Fruit fly (Drosophila melanogaster) whole organism, adult: ENCODE results near the gene Vps60.

Experiments
- CG11617 ChIP-seq: fragments of 200-800 bp; sonication (Bioruptor generic); optimal IDR thresholded peaks from 2 replicates; lab custom pipeline; 2017; ENCODE audit warnings: mild to moderate bottlenecking, missing biosample characterization, missing genetic modification reagents, missing genetic modification characterization
- CG12768 ChIP-seq: fragments of 200-800 bp; sonication (Bioruptor generic); optimal IDR thresholded peaks from 2 replicates; lab custom pipeline; 2017; ENCODE audit warnings: missing biosample characterization, missing genetic modification characterization, mild to moderate bottlenecking, moderate library complexity, missing genetic modification reagents
- CG14711 ChIP-seq: fragments of 200-800 bp; sonication (Bioruptor generic); optimal IDR thresholded peaks from 2 replicates; lab custom pipeline; 2018; ENCODE audit warnings: missing biosample characterization, mild to moderate bottlenecking, missing genetic modification characterization, moderate library complexity
- CG1620 ChIP-seq: fragments of 200-800 bp; sonication (Bioruptor generic); optimal IDR thresholded peaks from 2 replicates; lab custom pipeline; 2016; ENCODE audit warnings: missing biosample characterization, missing genetic modification characterization
- CG33017 ChIP-seq: fragments of 200-800 bp; sonication (Bioruptor generic); optimal IDR thresholded peaks from 2 replicates; lab custom pipeline; 2018; ENCODE audit warnings: missing biosample characterization, mild to moderate bottlenecking, missing genetic modification characterization, moderate library complexity
- CG5204 ChIP-seq: fragments of 200-800 bp; sonication (Bioruptor generic); optimal IDR thresholded peaks from 2 replicates; lab custom pipeline; 2016; ENCODE audit warnings: missing biosample characterization, missing genetic modification characterization
- CG7045 ChIP-seq: fragments of 200-800 bp; sonication (Bioruptor generic); optimal IDR thresholded peaks from 2 replicates; lab custom pipeline; 2017; ENCODE audit warnings: missing biosample characterization, mild to moderate bottlenecking, missing genetic modification characterization
- CG7101 ChIP-seq: fragments of 200-800 bp; sonication (Bioruptor generic); optimal IDR thresholded peaks from 2 replicates; lab custom pipeline; 2018; ENCODE audit warnings: missing biosample characterization, mild to moderate bottlenecking, missing genetic modification characterization, moderate library complexity
- Clk ChIP-seq: fragments of 200-800 bp; sonication (Bioruptor generic); optimal IDR thresholded peaks from 2 replicates; lab custom pipeline; 2017; ENCODE audit warnings: missing biosample characterization, missing genetic modification characterization
- Crg-1 ChIP-seq: fragments of 200-800 bp; sonication (Bioruptor generic); optimal IDR thresholded peaks from 2 replicates; lab custom pipeline; 2016; ENCODE audit warnings: missing biosample characterization, missing genetic modification characterization
- Hr96 ChIP-seq: fragments of 200-800 bp; sonication (Bioruptor generic); optimal IDR thresholded peaks from 2 replicates; lab custom pipeline; 2016; ENCODE audit warnings: missing biosample characterization, missing genetic modification characterization
- Mnt ChIP-seq: fragments of 200-800 bp; sonication (Bioruptor generic); optimal IDR thresholded peaks from 2 replicates; lab custom pipeline; 2016; ENCODE audit warnings: missing biosample characterization, mild to moderate bottlenecking, missing genetic modification characterization
- bab1 ChIP-seq: fragments of 200-800 bp; sonication (Bioruptor generic); optimal IDR thresholded peaks from 3 replicates; lab custom pipeline; 2019; ENCODE audit warnings: missing biosample characterization, mild to moderate bottlenecking, missing genetic modification characterization, moderate library complexity
- cic ChIP-seq: fragments of 200-800 bp; sonication (Bioruptor generic); optimal IDR thresholded peaks from 2 replicates; lab custom pipeline; 2017; ENCODE audit warnings: missing biosample characterization, mild to moderate bottlenecking, missing genetic modification characterization, moderate library complexity
- cnc ChIP-seq, 2 experiments: fragments of >200 bp; optimal IDR thresholded peaks; 2 replicates each; lab custom pipeline; 2017
- kay ChIP-seq: fragments of 200-800 bp; sonication (Bioruptor generic); peaks from one replicate; lab custom pipeline; 2016; ENCODE audit warnings: missing biosample characterization, missing genetic modification characterization, borderline replicate concordance
- ovo ChIP-seq: fragments of 200-800 bp; sonication (Bioruptor generic); optimal IDR thresholded peaks from 2 replicates; lab custom pipeline; 2016; ENCODE audit warnings: missing biosample characterization, missing genetic modification characterization
- pad ChIP-seq: fragments of 200-800 bp; sonication (Bioruptor generic); optimal IDR thresholded peaks from 3 replicates; lab custom pipeline; 2017; ENCODE audit warnings: missing biosample characterization, missing genetic modification characterization, mild to moderate bottlenecking, moderate library complexity, missing genetic modification reagents
- tj ChIP-seq: fragments of 200-800 bp; sonication (Bioruptor generic); optimal IDR thresholded peaks from 3 replicates; lab custom pipeline; 2017; ENCODE audit warnings: missing biosample characterization, mild to moderate bottlenecking, missing genetic modification characterization, moderate library complexity
- toe ChIP-seq: fragments of 200-800 bp; sonication (Bioruptor generic); optimal IDR thresholded peaks from 2 replicates; lab custom pipeline; 2016; ENCODE audit warnings: missing biosample characterization, missing genetic modification characterization

The Vps60 gene

DNA sequence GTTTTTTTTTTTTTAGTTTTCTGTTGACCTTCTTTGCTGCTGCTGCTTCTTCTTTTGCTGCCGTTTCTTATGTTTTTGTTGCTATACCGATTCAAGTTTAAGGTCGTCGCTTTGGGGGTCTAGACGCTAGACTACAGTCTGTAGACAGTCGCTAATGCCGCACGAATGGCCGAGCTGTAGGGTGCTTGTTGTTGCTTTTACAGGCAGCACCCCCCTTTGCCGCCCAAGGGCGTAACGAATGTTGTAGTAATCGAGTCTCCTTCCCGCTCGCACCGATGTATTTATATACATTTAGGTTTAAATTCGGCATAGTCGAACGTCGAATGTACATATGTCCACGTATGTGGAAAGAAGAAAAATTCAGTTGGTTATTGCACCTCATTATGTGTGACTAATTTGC lies 16.5 kb downstream of the Vps60 start:
- TF ChIP-seq cnc (optimal IDR thresholded peaks at IDR 0.05; lab: Kevin White, UChicago), result no peak
- TF ChIP-seq tj, result no peak
- TF ChIP-seq ovo (GFP tag; lab: Kevin White, UChicago), result no peak
- no peak for TF ChIP-seq bab1 (GFP tag; lab: Kevin White, UChicago)
- no peak for TF ChIP-seq CG12768 (GFP tag; lab: Kevin White, UChicago)
- no peak for TF ChIP-seq kay (GFP tag; lab: Kevin White, UChicago)
- no peak for TF ChIP-seq pad (GFP tag; lab: Kevin White, UChicago)
- TF ChIP-seq toe (GFP tag; lab: Kevin White, UChicago), result no peak
- TF ChIP-seq Clk (GFP tag; lab: Kevin White, UChicago), result no peak
- TF ChIP-seq CG14711, result no peak
- no peak for TF ChIP-seq CG5204 (GFP tag; lab: Kevin White, UChicago)

- peak; percentile 18 for TF ChIP-seq CG11617 (GFP tag; lab: Kevin White, UChicago)
- peak; percentile 49 for TF ChIP-seq CG33017
- TF ChIP-seq CG5204 (GFP tag; lab: Kevin White, UChicago), result no peak
- TF ChIP-seq Clk (GFP tag; lab: Kevin White, UChicago), result no peak
- TF ChIP-seq toe (GFP tag; lab: Kevin White, UChicago), result no peak
- TF ChIP-seq CG1620 (GFP tag; lab: Kevin White, UChicago), result no peak
- peak; percentile 53 for TF ChIP-seq Mnt
- TF ChIP-seq bab1 (GFP tag; lab: Kevin White, UChicago), result no peak
- peak; percentile 96 for TF ChIP-seq cic (GFP tag; lab: Kevin White, UChicago)
- TF ChIP-seq CG7045 (GFP tag; lab: Kevin White, UChicago), result peak; percentile 55
- no peak for TF ChIP-seq cnc (optimal IDR thresholded peaks at IDR 0.05; lab: Kevin White, UChicago)
- TF ChIP-seq CG7101 (tag; lab: Kevin White, UChicago), result peak; percentile 63
- peak; percentile 12 for TF ChIP-seq pad (GFP tag; lab: Kevin White, UChicago)
- peak; percentile 31 for TF ChIP-seq tj
- peak; percentile 85 for TF ChIP-seq CG12768 (GFP tag; lab: Kevin White, UChicago)
- TF ChIP-seq kay (GFP tag; lab: Kevin White, UChicago), result peak; percentile 83
- no peak for TF ChIP-seq Hr96 (GFP tag; lab: Kevin White, UChicago)
- TF ChIP-seq Crg-1 (GFP tag; lab: Kevin White, UChicago), result no peak
- TF ChIP-seq CG14711, result peak; percentile 40
- peak; percentile 79 for TF ChIP-seq ovo (GFP tag; lab: Kevin White, UChicago)
Measured at dm6 chr3L:17603528-17604414, 17.7 kb downstream of the Vps60 start.

- TF ChIP-seq CG33017 (no peak), pad (GFP tag; lab: Kevin White, UChicago) (peak; percentile 17), CG7101 (tag; lab: Kevin White, UChicago) (peak; percentile 23), cic (GFP tag; lab: Kevin White, UChicago) (peak; percentile 52), CG1620 (GFP tag; lab: Kevin White, UChicago) (peak; percentile 56), bab1 (GFP tag; lab: Kevin White, UChicago) (peak; percentile 86), Hr96 (GFP tag; lab: Kevin White, UChicago) (no peak), CG14711 (peak; percentile 29)
Measured at dm6 chr3L:17596897-17597296, 24.5 kb downstream of the Vps60 start.

- TF ChIP-seq CG33017 (no peak), CG5204 (GFP tag; lab: Kevin White, UChicago) (no peak), CG7101 (tag; lab: Kevin White, UChicago) (no peak), toe (GFP tag; lab: Kevin White, UChicago) (no peak), CG1620 (GFP tag; lab: Kevin White, UChicago) (no peak), pad (GFP tag; lab: Kevin White, UChicago) (no peak), Crg-1 (GFP tag; lab: Kevin White, UChicago) (no peak), tj (no peak), ovo (GFP tag; lab: Kevin White, UChicago) (no peak), cnc (optimal IDR thresholded peaks at IDR 0.05; lab: Kevin White, UChicago) (no peak), Mnt (no peak), CG7045 (GFP tag; lab: Kevin White, UChicago) (no peak), Hr96 (GFP tag; lab: Kevin White, UChicago) (no peak), bab1 (GFP tag; lab: Kevin White, UChicago) (no peak), CG11617 (GFP tag; lab: Kevin White, UChicago) (no peak)
Measured at dm6 chr3L:17595810-17596561, 25.4 kb downstream of the Vps60 start.

DNA sequence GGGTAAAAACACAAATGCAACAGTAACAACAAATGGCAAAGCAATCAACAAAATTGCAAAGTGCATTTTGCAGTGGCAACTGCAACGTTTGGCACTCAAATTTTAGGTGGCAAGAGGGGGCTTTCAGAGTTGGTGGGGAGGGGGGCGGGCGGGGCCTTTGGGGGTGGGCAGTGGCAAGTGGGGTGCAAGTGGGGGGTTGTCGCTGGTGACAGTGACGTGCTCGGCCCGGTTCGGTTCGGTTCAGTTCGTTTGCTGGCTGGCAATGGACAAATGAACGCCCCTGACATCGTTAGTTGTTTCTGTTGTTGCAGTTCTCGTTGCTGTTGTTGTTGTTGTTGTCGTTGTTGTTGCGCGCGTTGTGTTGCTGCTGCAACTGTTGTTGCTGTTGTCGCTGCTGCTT lies 28.3 kb downstream of the Vps60 start:
- no peak for TF ChIP-seq CG11617 (GFP tag; lab: Kevin White, UChicago)
- TF ChIP-seq cnc (optimal IDR thresholded peaks at IDR 0.05; lab: Kevin White, UChicago), result no peak
- peak; percentile 2 for TF ChIP-seq CG12768 (GFP tag; lab: Kevin White, UChicago)

- TF ChIP-seq CG7045 (GFP tag; lab: Kevin White, UChicago), result no peak
- no peak for TF ChIP-seq CG1620 (GFP tag; lab: Kevin White, UChicago)
- no peak for TF ChIP-seq Clk (GFP tag; lab: Kevin White, UChicago)
- TF ChIP-seq Mnt, result no peak
- no peak for TF ChIP-seq CG33017
- TF ChIP-seq cnc (optimal IDR thresholded peaks at IDR 0.05; lab: Kevin White, UChicago), result no peak
- TF ChIP-seq bab1 (GFP tag; lab: Kevin White, UChicago), result no peak
- TF ChIP-seq toe (GFP tag; lab: Kevin White, UChicago), result no peak
- no peak for TF ChIP-seq cic (GFP tag; lab: Kevin White, UChicago)
- no peak for TF ChIP-seq CG14711
- TF ChIP-seq CG12768 (GFP tag; lab: Kevin White, UChicago), result no peak
- no peak for TF ChIP-seq Hr96 (GFP tag; lab: Kevin White, UChicago)
- no peak for TF ChIP-seq CG11617 (GFP tag; lab: Kevin White, UChicago)
- TF ChIP-seq tj, result no peak
Measured at dm6 chr3L:17591217-17591467, 30.3 kb downstream of the Vps60 start.
